Worm (Caenorhabditis elegans) whole organism, young adult: ENCODE measurements around the gene puf-11.

Experiments
- B0035.1 ChIP-seq: sonication (generic microtip); optimal IDR thresholded peaks from 2 replicates; lab custom pipeline; 2016; ENCODE audit warnings: missing genetic modification characterization, mild to moderate bottlenecking, missing compliant biosample characterization, missing genotype, missing genetic modification reagents
- F22D6.2 ChIP-seq: sonication (generic microtip); optimal IDR thresholded peaks from 2 replicates; lab custom pipeline; 2016; ENCODE audit warnings: mild to moderate bottlenecking, missing genetic modification characterization, missing compliant biosample characterization
- F23B12.7 ChIP-seq: sonication (generic microtip); optimal IDR thresholded peaks from 2 replicates; lab custom pipeline; 2017; ENCODE audit warnings: missing genetic modification characterization, mild to moderate bottlenecking, missing compliant biosample characterization, antibody characterized with exemption, moderate library complexity; ENCODE audit not compliant: insufficient read depth
- F33H1.4 ChIP-seq: fragments of 200-800 bp; sonication (Bioruptor generic); IDR thresholded peaks from 2 replicates; pipeline ENCODE4 v1.3.6; 2022; ENCODE audit warnings: missing genetic modification reagents, missing genetic modification characterization, missing compliant biosample characterization
- aptf-3 ChIP-seq: fragments of 200-800 bp; sonication (Bioruptor generic); IDR thresholded peaks from 2 replicates; pipeline ENCODE4 v1.3.6; 2022; ENCODE audit warnings: missing genetic modification characterization, missing compliant biosample characterization
- ccch-3 ChIP-seq: fragments of 200-800 bp; sonication (Bioruptor generic); optimal IDR thresholded peaks from 2 replicates; lab custom pipeline; 2018; ENCODE audit warnings: mild to moderate bottlenecking, missing genetic modification characterization, missing compliant biosample characterization
- egrh-3 ChIP-seq: fragments of 200-800 bp; sonication (Bioruptor generic); IDR thresholded peaks from 2 replicates; pipeline ENCODE4 v1.3.6; 2022; ENCODE audit warnings: missing genetic modification reagents, missing genetic modification characterization, missing compliant biosample characterization
- him-1 ChIP-seq: sonication (generic microtip); optimal IDR thresholded peaks from 2 replicates; lab custom pipeline; 2016; ENCODE audit warnings: missing genotype, missing genetic modification reagents, missing genetic modification characterization, missing compliant biosample characterization
- hlh-26 ChIP-seq: fragments of 200-800 bp; sonication (Bioruptor generic); conservative IDR thresholded peaks from 2 replicates; pipeline ENCODE4 v1.3.6; 2022; ENCODE audit warnings: missing genetic modification reagents, missing genetic modification characterization, missing compliant biosample characterization
- lag-1 ChIP-seq: fragments of 200-800 bp; sonication (Bioruptor generic); IDR thresholded peaks from 2 replicates; pipeline ENCODE4 v1.3.6; 2022; ENCODE audit warnings: missing genetic modification reagents, missing genetic modification characterization, missing compliant biosample characterization
- let-526 ChIP-seq: fragments of 200-800 bp; sonication (Bioruptor generic); IDR thresholded peaks from 2 replicates; pipeline ENCODE4 v1.3.6; 2022; ENCODE audit warnings: missing genetic modification reagents, missing genetic modification characterization, missing compliant biosample characterization
- snpc-4 ChIP-seq, 5 experiments: fragments of 150-350 bp in 1 of 5; sonication (generic microtip) in 4 of 5; optimal IDR thresholded peaks; 2 replicates each; lab custom pipeline; 2014 to 2018; ENCODE audit warnings: missing genetic modification characterization in 5 of 5, missing biosample characterization in 3 of 5, antibody characterized with exemption in 2 of 5, mild to moderate bottlenecking in 2 of 5, missing compliant biosample characterization in 2 of 5, missing genotype in 2 of 5, moderate library complexity in 2 of 5, missing genetic modification reagents in 1 of 5
- sptf-2 ChIP-seq: fragments of 200-800 bp; sonication (Bioruptor generic); optimal IDR thresholded peaks from 2 replicates; lab custom pipeline; 2018; ENCODE audit warnings: mild to moderate bottlenecking, missing genetic modification characterization, missing compliant biosample characterization
- xnd-1 ChIP-seq: sonication (generic microtip); optimal IDR thresholded peaks from 2 replicates; lab custom pipeline; 2016; ENCODE audit warnings: missing genotype, missing genetic modification reagents, missing genetic modification characterization, missing compliant biosample characterization

ce11 chrIV:6391566-6391965 is 29.8 kb upstream of the puf-11 start:
- TF ChIP-seq lag-1 (GFP tag; lab: Robert Waterston, UW) (no peak), egrh-3 (GFP tag; lab: Robert Waterston, UW) (no peak), let-526 (GFP tag; lab: Robert Waterston, UW) (no peak), hlh-26 (no peak), sptf-2 (GFP tag; lab: Kevin White, UChicago) (no peak), him-1 (tag; lab: Kevin White, UChicago) (no peak), ccch-3 (GFP tag; lab: Kevin White, UChicago) (no peak), F33H1.4 (GFP tag; lab: Robert Waterston, UW) (no peak), B0035.1 (tag; lab: Kevin White, UChicago) (no peak), F22D6.2 (tag; lab: Kevin White, UChicago) (no peak), aptf-3 (no peak), xnd-1 (tag; lab: Kevin White, UChicago) (no peak), F23B12.7 (tag; lab: Kevin White, UChicago) (no peak), snpc-4 (GFP tag; optimal IDR thresholded peaks at IDR 0.05; lab: Kevin White, UChicago) (no peak), snpc-4 (tag; optimal IDR thresholded peaks at IDR 0.05; lab: Kevin White, UChicago) (no peak)
